Worm (Caenorhabditis elegans) whole organism, dauer: Measurements from ENCODE around the gene R05A10.4.

ENCODE experiments used
- unc-62 ChIP-seq: sonication (generic microtip); optimal IDR thresholded peaks from 2 replicates; lab custom pipeline; 2017; ENCODE audit warnings: missing biosample characterization, missing genetic modification reagents, missing genetic modification characterization

The R05A10.4 gene

DNA sequence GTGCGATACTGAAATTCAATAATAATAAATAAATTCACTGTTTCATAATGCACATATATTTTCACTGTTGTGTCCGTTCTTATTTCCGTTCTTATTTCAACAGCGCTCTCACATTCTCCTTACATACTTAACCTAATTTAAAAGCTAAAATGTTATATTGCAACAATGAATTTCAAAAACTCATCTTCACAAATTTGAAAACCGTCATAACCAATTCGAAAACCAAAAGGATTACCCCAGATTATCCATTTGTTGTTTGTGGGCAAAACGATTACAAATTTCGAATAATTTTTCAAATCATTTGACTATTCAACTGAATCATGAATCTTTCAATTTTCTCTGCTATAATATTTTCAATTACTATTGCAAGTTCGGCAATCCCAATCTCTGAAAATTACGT is at the start of gene R05A10.4:
TSS of gene R05A10.4 (plus strand) at position 301 of the 400 bp plus-strand sequence.
- TF ChIP-seq unc-62, result no peak

DNA sequence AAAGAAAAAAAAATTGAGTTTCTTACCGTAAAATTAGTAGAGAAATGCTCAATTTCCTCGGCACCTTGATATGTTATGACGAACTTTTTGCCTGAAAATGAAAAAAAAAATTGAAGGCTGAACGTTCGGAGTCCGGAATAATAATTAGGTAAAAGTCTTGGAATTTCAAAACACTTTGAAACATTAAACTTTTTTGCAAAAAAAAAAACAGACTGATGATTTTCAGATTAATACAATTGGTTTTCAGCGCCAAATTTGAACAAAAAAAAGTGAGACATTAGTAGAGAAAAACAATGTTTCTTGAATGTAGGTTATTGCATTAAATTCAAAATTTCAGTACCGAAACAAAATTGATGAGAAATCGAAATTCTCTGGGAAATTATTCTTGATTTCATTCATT is 48.3 kb upstream of the R05A10.4 start, which contains the start of gene nkcc-1:
TSS of gene nkcc-1 (minus strand) at position 101 of the 400 bp plus-strand sequence.
- TF ChIP-seq unc-62, result no peak

DNA sequence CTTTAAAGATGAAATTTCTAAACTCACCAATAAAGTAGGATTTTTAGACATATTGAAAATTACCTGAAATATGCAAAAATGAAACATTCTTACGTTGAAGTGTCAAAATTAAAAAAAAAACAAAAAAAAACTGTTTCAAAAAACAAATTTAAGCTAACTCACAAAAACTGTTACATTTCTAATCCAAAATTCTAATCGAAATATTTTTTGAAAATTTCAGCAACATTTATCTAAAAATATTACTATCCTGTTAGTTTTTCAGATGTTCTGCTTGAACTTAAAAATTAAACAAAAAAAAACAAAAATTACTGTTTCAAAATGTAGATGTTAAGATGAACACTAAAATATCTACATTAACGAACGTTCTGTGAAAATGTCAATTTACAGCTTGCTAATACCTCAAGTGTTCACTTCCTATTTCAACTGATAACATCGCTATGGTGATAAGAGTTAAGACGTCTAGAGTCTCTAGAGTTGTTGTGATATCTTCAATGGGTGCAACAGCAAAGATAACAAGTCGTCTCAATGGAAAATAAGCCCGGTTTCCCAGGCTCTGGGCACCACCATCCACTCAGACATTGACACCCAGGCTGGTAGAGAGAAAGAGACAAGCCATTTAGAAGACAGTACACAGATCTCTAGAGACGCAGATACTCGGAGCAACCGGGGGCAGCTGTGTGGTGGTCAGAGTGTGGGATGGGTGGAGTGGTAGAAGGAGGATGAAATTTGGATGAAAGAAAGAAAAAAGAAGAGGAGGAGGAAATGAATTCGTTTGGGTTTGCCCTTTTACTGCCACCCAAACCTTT is 44.3 kb upstream of the R05A10.4 start, which contains the start of gene H12I19.115:
TSS of gene H12I19.115 (minus strand) at position 51 of the 806 bp plus-strand sequence.
- TF ChIP-seq unc-62, result no peak

DNA sequence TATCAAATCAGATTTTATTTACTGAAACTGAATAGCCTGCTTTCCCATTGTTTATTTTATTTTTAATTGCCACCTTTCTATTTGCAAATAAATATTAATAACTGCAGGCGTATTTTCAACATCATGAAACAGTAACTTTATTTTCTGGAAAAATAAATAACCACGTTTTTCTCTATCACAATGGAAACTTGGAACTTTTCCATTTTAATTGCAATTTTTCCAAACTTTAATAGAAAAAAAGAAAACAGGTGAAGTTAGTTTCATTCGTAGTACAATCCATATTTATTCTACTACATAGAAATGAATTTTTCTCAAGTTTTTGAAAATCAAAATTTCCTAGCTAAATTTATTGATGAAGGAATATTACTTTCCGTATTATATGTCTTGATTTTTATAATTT is 43.2 kb upstream of the R05A10.4 start, which contains the start of gene srz-42:
TSS of gene srz-42 (plus strand) at position 301 of the 400 bp plus-strand sequence.
- TF ChIP-seq unc-62, result no peak

DNA sequence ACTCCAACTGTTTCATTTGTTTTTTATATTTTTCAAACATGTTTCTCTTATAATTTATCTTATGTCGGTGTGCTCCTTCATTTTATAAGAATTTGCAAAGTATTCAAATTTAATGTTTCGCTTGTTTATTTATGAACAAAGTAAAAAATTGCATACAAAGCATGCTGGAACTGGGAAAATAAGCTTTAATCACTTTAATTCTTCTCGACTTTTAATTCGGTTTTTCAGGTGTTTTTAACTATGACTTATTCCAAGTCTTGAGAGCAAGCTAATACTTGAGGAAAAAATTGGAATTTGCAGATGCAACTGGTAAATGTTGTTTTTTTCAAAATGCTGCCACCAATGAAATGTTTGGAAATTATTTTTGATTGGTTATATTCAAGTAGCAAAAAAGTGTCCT is 40.5 kb upstream of the R05A10.4 start, which contains the start of gene srz-59:
TSS of gene srz-59 (plus strand) at position 301 of the 400 bp plus-strand sequence.
- TF ChIP-seq unc-62, result no peak

DNA sequence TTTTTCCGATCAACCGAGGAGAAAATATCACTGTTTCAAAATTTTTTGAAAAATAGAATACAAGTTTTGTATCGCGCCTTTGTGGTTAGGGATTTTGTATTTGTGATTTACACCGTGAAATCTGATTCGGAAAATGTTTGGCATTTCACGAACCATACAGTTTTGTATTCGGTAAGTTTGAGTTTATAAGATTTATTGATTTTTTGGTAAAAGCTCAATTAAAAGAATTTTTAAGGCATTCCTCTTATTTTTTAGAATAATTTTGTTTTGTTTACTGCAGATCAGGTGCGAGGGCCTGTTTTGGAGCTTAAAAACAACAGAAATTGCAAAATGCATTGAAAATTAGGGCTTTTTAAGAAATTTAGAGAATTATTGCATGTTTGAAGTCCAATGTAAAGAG is 38.9 kb upstream of the R05A10.4 start:
- no peak for TF ChIP-seq unc-62

DNA sequence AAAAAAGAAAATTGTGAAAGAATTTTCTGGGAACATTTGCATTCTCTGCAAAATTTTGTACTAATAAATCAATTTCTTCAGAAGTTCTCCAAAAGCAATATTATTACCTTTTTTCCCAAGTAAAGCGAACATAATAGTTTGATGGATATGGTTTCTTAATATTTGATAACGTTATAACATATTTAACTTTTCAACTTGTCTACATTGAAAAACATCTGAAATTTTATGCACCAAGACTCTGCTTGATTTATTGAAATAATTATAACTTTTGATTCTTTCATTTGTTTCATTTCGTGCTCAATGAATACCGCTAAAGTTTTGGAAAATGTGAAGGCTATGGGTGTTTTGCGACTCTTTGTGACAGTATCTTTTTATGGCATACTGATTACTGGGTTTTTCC is 35.2 kb upstream of the R05A10.4 start, which contains the start of gene srz-31:
TSS of gene srz-31 (plus strand) at position 301 of the 400 bp plus-strand sequence.
- TF ChIP-seq unc-62, result no peak

DNA sequence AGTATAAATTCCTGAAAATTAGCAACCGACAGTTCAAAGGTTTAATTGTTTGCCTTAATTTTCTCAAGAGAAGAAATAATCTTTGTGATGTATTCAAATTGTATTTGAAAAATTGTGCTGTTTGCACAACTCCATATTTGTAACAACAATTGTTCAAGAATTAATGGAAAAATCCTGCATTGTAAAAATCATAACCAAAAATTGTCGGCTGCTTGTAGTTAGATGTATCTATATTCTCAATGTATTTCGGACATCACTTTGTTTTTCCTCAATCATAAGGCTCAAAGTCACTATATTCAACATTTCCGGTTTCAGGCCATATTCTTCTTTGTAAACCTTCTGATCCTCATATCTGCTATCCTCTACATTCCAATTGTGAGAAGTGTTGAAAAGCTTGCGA is 29.2 kb upstream of the R05A10.4 start:
- TF ChIP-seq unc-62, result no peak

DNA sequence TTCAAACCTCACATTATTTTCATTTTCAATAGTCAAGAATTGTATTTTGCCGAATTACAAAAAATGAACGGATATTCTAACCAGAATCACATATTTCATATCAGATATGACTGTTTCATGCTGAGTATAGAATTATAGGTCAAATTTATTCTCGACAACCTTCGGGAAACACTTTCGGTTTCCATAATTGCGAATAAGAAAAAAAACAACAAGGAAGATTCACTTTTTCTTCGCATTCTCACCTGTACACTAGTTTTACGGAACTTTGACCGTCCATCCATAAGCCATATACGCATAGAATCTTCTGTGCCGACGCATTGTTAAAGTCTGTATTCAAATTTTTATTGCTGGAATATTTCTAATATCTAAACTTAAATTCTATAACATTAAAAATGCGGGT is 26.7 kb upstream of the R05A10.4 start, which contains the start of gene oac-37:
TSS of gene oac-37 (plus strand) at position 301 of the 400 bp plus-strand sequence.
- no peak for TF ChIP-seq unc-62

DNA sequence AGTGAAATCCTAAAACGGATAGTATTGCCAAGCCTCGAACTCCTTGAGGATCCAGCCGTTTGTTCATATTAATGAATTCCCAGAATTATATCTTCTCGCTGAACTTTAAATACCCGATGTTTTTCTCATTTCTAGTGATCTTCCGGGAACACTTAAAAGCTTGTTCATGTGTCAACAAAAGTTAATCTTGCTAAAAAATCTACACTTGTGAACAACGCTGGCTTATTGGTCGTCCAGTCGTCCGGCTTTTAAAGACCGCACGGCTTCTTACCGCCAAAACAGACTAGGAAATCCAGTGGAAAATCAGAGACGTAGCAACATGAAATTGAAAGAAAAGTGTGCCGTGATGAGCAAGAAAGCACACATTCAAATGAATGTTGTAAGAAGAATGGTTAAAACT is 19.0 kb upstream of the R05A10.4 start, which contains the start of gene oac-38:
TSS of gene oac-38 (minus strand) at position 101 of the 400 bp plus-strand sequence.
- TF ChIP-seq unc-62, result no peak

DNA sequence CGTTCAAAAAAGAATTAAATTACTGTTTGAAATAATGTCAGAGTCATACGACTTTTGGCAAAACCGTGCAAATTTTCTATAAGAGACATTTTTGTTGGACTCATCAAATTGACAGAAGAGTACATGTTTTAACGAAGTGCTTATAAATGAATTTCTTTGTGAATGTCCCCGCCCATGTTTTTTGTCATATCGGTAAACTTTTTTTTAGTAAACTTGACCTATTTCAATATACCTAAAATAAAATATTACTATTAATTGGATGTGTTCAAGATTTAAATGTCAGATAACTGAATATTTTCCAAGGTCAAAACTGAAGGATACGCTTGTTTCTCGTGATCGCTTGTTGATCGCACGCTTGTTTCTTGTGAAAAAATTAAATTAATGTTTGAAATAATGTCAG is 14.2 kb upstream of the R05A10.4 start, which contains the start of gene R05A10.8:
TSS of gene R05A10.8 (minus strand) at position 101 of the 400 bp plus-strand sequence.
- no peak for TF ChIP-seq unc-62

DNA sequence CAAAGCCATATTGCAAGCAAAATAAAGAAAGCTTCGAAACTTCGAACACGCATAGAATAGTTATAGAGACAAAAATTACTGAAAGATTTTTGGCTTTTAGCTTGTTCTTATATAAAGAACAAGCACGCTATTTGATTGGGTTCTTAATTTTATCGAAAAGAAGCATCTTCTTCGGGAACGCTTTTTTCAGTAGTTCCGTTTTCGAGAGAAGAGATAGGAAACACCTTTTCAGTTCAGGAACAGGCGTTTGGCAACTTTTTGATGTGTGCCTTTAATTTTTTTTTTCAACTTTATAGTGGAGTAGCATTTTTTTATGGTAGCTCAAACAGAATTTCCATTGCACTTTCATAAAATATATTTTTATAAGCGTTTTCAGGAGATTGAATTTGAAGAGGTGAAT is 9.5 kb upstream of the R05A10.4 start, which contains the start of gene R05A10.7:
TSS of gene R05A10.7 (minus strand) at position 101 of the 400 bp plus-strand sequence.
- no peak for TF ChIP-seq unc-62

DNA sequence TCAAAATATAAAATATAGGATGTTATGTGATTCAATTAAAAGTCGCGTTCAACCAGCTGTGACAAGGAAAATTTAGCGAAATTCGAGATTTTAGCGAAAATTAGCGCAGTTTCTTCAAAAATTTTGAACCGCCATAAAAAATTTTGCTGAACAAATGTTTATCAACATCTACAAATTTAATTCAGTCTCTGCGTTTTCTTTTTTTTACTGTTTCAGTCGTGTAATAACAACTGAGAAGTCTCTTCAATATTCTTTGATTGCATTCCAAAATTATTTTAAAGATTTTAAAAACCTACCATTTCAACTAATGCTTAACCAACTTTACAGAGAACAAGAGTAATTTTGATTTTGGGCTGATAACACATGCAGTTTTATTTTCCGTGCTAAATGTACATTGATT is 8.2 kb upstream of the R05A10.4 start:
- TF ChIP-seq unc-62, result no peak

DNA sequence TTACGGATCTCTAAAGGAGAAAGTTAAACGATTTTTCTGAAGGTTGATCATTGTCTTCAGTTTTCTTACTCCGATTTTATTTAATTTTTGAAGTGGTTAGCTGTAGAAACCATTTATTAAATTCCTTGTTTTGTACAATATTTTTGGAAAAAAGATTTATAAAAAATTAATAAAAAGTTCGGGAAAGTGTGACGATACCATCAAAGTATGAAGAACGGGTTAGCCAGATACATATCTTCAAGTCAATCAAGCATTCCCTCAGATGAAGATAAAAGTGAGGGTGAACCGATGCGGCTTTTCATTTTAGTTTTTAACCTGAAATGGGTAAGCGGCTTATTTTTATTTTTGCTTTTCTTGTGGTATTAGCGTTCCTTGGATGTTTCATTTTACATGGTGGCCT is 6.8 kb upstream of the R05A10.4 start, which contains the start of gene R05A10.6:
TSS of gene R05A10.6 (plus strand) at position 301 of the 400 bp plus-strand sequence.
- TF ChIP-seq unc-62, result no peak

DNA sequence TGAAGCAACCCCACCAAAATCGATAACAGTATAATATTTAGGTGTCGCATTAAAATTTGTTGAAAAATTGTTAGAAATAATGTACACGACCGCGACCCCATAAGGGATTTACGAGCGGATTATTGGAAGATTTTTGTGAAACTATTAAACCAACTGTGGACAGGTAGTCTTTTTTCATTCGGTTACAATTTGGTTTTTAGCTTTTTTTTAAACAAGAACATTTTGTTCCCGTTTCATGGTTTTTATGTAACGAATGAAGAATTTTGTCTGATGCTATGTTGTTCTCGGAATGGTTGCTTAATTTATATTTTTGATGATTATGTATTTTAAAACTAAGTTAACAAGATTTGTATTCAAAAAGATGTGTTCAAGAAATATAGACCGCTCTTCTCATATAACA is 4.1 kb downstream of the R05A10.4 start, which contains the start of gene R05A10.3:
TSS of gene R05A10.3 (minus strand) at position 101 of the 400 bp plus-strand sequence.
- no peak for TF ChIP-seq unc-62

DNA sequence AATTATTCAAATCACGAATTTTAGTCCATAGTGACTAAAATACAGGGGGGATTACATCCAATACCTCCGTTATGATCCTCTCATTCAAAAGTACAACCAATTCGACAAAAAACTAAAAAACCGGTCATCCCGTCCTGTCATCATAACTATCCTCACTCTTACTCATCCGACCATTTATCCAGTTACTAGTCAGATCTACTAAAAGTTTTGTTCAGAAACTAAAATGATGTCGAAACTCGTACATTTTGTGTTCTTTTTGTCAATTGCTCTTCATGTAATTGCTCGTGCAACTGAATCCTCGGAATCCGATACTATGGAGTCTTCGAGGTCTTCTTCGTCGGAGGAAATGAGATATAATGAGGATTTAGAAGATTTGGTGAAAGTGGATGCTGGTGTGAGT is 4.8 kb downstream of the R05A10.4 start, which contains the start of gene R05A10.2:
TSS of gene R05A10.2 (plus strand) at position 214 of the 400 bp plus-strand sequence.
- no peak for TF ChIP-seq unc-62

DNA sequence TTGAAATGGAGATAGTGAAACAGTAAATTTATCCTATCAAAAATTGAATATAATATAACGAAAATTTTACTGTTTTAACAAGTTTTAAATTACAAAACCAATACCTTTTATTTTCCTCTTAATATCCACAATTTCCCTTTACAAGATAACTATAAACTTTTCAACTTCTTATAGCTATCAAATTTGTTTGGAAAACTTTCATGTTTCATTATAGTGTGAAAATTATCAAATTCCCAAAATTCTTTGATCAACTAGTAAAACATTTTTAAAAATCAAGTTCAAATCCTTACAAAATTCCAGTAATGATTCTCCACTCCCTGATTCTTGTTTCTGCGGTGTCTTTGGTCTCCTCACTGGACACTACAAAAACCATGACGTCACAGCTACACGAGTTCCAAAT is 9.8 kb downstream of the R05A10.4 start, which contains the start of gene R05A10.1:
TSS of gene R05A10.1 (plus strand) at position 301 of the 400 bp plus-strand sequence.
- TF ChIP-seq unc-62, result no peak
